Fruit fly (Drosophila melanogaster) whole organism: ENCODE data around the gene Trs20.

Experiments used
- CG8478 ChIP-seq: fragments of >200 bp; optimal IDR thresholded peaks from 2 replicates; lab custom pipeline; 2018; ENCODE audit warnings: inconsistent platforms
- pan ChIP-seq: fragments of >200 bp; optimal IDR thresholded peaks from 2 replicates; lab custom pipeline; 2017
- psq ChIP-seq: fragments of >200 bp; optimal IDR thresholded peaks from 2 replicates; lab custom pipeline; 2017
- usp ChIP-seq: fragments of >200 bp; optimal IDR thresholded peaks from 2 replicates; lab custom pipeline; 2017; ENCODE audit warnings: missing biosample characterization, missing genetic modification characterization, mixed read lengths

DNA sequence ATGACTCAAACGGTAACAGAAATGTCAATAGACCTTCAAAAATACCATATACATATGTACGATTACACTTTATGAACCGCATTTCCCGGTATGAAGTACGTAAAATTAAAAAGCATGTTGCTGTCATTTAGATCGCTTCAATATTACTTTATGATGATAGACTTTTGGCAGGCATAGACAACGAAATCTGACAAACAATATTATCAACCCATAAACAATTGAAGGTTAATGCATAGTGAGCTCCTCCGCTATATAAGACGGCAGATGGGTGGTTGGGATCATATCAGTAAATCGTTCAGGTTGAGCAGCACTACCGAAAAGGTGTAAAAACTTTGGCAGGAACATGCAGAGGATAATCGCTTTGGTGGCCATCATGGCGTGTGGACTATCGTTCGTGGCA, 47.7 kb downstream of the Trs20 start, which contains the start of gene CG13075:
- TF ChIP-seq CG8478 (lab: Kevin White, UChicago), result no peak
- no peak for TF ChIP-seq psq (lab: Kevin White, UChicago)
- no peak for TF ChIP-seq usp (GFP tag; lab: Kevin White, UChicago)
- no peak for TF ChIP-seq pan
